Worm (Caenorhabditis elegans) whole organism, L2 larva: ENCODE measurements around the gene set-15.

Source experiments
- C34F6.9 ChIP-seq: fragments of 150-350 bp; optimal IDR thresholded peaks from 2 replicates; lab custom pipeline; 2014; ENCODE audit warnings: missing biosample characterization, missing genetic modification characterization
- R02D3.7 ChIP-seq: fragments of 150-350 bp; optimal IDR thresholded peaks from 2 replicates; lab custom pipeline; 2014; ENCODE audit warnings: missing biosample characterization, missing genetic modification characterization
- Y55F3AM.14 ChIP-seq: fragments of 200-800 bp; sonication (Bioruptor generic); optimal IDR thresholded peaks from 2 replicates; lab custom pipeline; 2018; ENCODE audit warnings: mild to moderate bottlenecking, missing genetic modification characterization, missing compliant biosample characterization
- ZK546.5 ChIP-seq: sonication (generic microtip); optimal IDR thresholded peaks from 2 replicates; lab custom pipeline; 2017; ENCODE audit warnings: missing biosample characterization, missing genetic modification characterization
- ama-1 ChIP-seq: fragments of 150-350 bp; optimal IDR thresholded peaks from 2 replicates; lab custom pipeline; 2018; ENCODE audit warnings: inconsistent platforms
- blmp-1 ChIP-seq: sonication (generic microtip); optimal IDR thresholded peaks from 2 replicates; lab custom pipeline; 2017; ENCODE audit warnings: missing genetic modification characterization, mild to moderate bottlenecking, missing compliant biosample characterization, antibody characterized with exemption, moderate library complexity; ENCODE audit not compliant: insufficient read depth
- ceh-82 ChIP-seq: fragments of 150-350 bp; optimal IDR thresholded peaks from 2 replicates; lab custom pipeline; 2014; ENCODE audit warnings: missing biosample characterization, missing genetic modification characterization
- crh-2 ChIP-seq: sonication (generic microtip); optimal IDR thresholded peaks from 2 replicates; lab custom pipeline; 2017; ENCODE audit warnings: missing biosample characterization, missing genetic modification characterization
- dmd-4 ChIP-seq: sonication (generic microtip); optimal IDR thresholded peaks from 2 replicates; lab custom pipeline; 2017; ENCODE audit warnings: missing biosample characterization, missing genetic modification characterization
- elt-1 ChIP-seq: fragments of 150-350 bp; optimal IDR thresholded peaks from 2 replicates; lab custom pipeline; 2014; ENCODE audit warnings: missing biosample characterization, missing genetic modification characterization
- elt-3 ChIP-seq: sonication (generic microtip); optimal IDR thresholded peaks from 2 replicates; lab custom pipeline; 2017; ENCODE audit warnings: missing biosample characterization, missing genetic modification characterization
- fos-1 ChIP-seq: fragments of 150-350 bp; optimal IDR thresholded peaks from 2 replicates; lab custom pipeline; 2014; ENCODE audit warnings: missing biosample characterization, missing genetic modification characterization
- gmeb-1 ChIP-seq: fragments of 150-350 bp; optimal IDR thresholded peaks from 2 replicates; lab custom pipeline; 2014; ENCODE audit warnings: missing biosample characterization, missing genetic modification characterization
- lin-11 ChIP-seq: fragments of 150-350 bp; sonication (generic microtip); optimal IDR thresholded peaks from 2 replicates; lab custom pipeline; 2014; ENCODE audit warnings: missing biosample characterization, missing genetic modification characterization, inconsistent platforms, mixed read lengths
- lin-13 ChIP-seq: fragments of 150-350 bp; optimal IDR thresholded peaks from 2 replicates; lab custom pipeline; 2014; ENCODE audit warnings: missing biosample characterization, missing genetic modification reagents, missing genetic modification characterization
- lin-39 ChIP-seq: fragments of 150-350 bp; optimal IDR thresholded peaks from 2 replicates; lab custom pipeline; 2014; ENCODE audit warnings: missing biosample characterization, missing genetic modification reagents, missing genetic modification characterization
- lsy-2 ChIP-seq, 2 experiments: fragments of 150-350 bp in 1 of 2; sonication (generic microtip) in 1 of 2; optimal IDR thresholded peaks; 2 replicates each; lab custom pipeline; 2014 to 2017; ENCODE audit warnings: missing biosample characterization in 2 of 2, missing genetic modification characterization in 2 of 2
- mab-5 ChIP-seq: fragments of 150-350 bp; optimal IDR thresholded peaks from 2 replicates; lab custom pipeline; 2014; ENCODE audit warnings: missing biosample characterization, missing genetic modification characterization
- nhr-12 ChIP-seq: fragments of 150-350 bp; optimal IDR thresholded peaks from 2 replicates; lab custom pipeline; 2014; ENCODE audit warnings: missing biosample characterization, missing genetic modification characterization
- nhr-21 ChIP-seq: fragments of 150-350 bp; optimal IDR thresholded peaks from 2 replicates; lab custom pipeline; 2014; ENCODE audit warnings: missing biosample characterization, missing genetic modification characterization
- nhr-23 ChIP-seq: fragments of 150-350 bp; optimal IDR thresholded peaks from 2 replicates; lab custom pipeline; 2014; ENCODE audit warnings: missing biosample characterization, missing genetic modification reagents, missing genetic modification characterization
- nhr-25 ChIP-seq: fragments of 150-350 bp; sonication (generic microtip); optimal IDR thresholded peaks from 3 replicates; lab custom pipeline; 2014; ENCODE audit warnings: missing biosample characterization, missing genetic modification characterization
- nhr-6 ChIP-seq: fragments of 150-350 bp; optimal IDR thresholded peaks from 2 replicates; lab custom pipeline; 2014; ENCODE audit warnings: missing biosample characterization, missing genetic modification characterization
- nhr-77 ChIP-seq: fragments of 150-350 bp; optimal IDR thresholded peaks from 2 replicates; lab custom pipeline; 2014; ENCODE audit warnings: missing biosample characterization, missing genetic modification characterization
- sem-4 ChIP-seq: fragments of 150-350 bp; optimal IDR thresholded peaks from 2 replicates; lab custom pipeline; 2014; ENCODE audit warnings: missing biosample characterization, missing genetic modification reagents, missing genetic modification characterization
- skn-1 ChIP-seq: sonication (generic microtip); optimal IDR thresholded peaks from 2 replicates; lab custom pipeline; 2017; ENCODE audit warnings: missing biosample characterization, missing genetic modification characterization
- sma-3 ChIP-seq: sonication (generic microtip); optimal IDR thresholded peaks from 2 replicates; lab custom pipeline; 2016; ENCODE audit warnings: missing genetic modification reagents, missing genetic modification characterization, missing compliant biosample characterization
- snpc-4 ChIP-seq: fragments of 150-350 bp; optimal IDR thresholded peaks from 2 replicates; lab custom pipeline; 2014; ENCODE audit warnings: missing biosample characterization, missing genetic modification characterization
- unc-39 ChIP-seq: fragments of 150-350 bp; optimal IDR thresholded peaks from 2 replicates; lab custom pipeline; 2014; ENCODE audit warnings: missing biosample characterization, missing genetic modification characterization
- unc-55 ChIP-seq: fragments of 150-350 bp; sonication (generic microtip); optimal IDR thresholded peaks from 3 replicates; lab custom pipeline; 2014; ENCODE audit warnings: missing biosample characterization, missing genetic modification reagents, missing genetic modification characterization
- zag-1 ChIP-seq: fragments of 150-350 bp; optimal IDR thresholded peaks from 2 replicates; lab custom pipeline; 2014; ENCODE audit warnings: missing biosample characterization, missing genetic modification characterization
- ztf-1 ChIP-seq: fragments of 200-800 bp; sonication (Bioruptor generic); conservative IDR thresholded peaks from 2 replicates; pipeline ENCODE4 v1.3.6; 2022; ENCODE audit warnings: missing genetic modification characterization, missing compliant biosample characterization
- ztf-11 ChIP-seq: sonication (generic microtip); optimal IDR thresholded peaks from 2 replicates; lab custom pipeline; 2017; ENCODE audit warnings: missing biosample characterization, missing genetic modification characterization
- ztf-4 ChIP-seq: fragments of 150-350 bp; optimal IDR thresholded peaks from 2 replicates; lab custom pipeline; 2014; ENCODE audit warnings: missing biosample characterization, missing genetic modification characterization

set-15 gene

ce11 chrIV:4809813-4810212 lies 29.8 kb upstream of the set-15 start, which contains the start of gene H06H21.37:
Gene H06H21.37, minus strand, starts transcription at chrIV:4809974.
- no peak for TF ChIP-seq zag-1
- no peak for TF ChIP-seq mab-5
- TF ChIP-seq ceh-82, result no peak
- no peak for TF ChIP-seq sma-3 (GFP tag; lab: Kevin White, UChicago)
- TF ChIP-seq, all 48 proteins: peak for 0

ce11 chrIV:4809397-4809796 lies 29.4 kb upstream of the set-15 start, which contains the start of gene ubxn-6:
Gene ubxn-6, minus strand, starts transcription at chrIV:4809497.
- TF ChIP-seq skn-1 (tag; lab: Kevin White, UChicago) (no peak), R02D3.7 (tag; lab: Kevin White, UChicago) (no peak), nhr-21 (tag; lab: Kevin White, UChicago) (no peak), dmd-4 (tag; lab: Kevin White, UChicago) (no peak), elt-1 (tag; lab: Kevin White, UChicago) (no peak), zag-1 (no peak), nhr-6 (tag; lab: Kevin White, UChicago) (no peak), snpc-4 (tag; lab: Kevin White, UChicago) (no peak), elt-3 (tag; lab: Kevin White, UChicago) (no peak), nhr-77 (no peak), Y55F3AM.14 (GFP tag; lab: Kevin White, UChicago) (no peak)

- TF ChIP-seq unc-39 (tag; lab: Kevin White, UChicago), result no peak
- TF ChIP-seq nhr-21 (tag; lab: Kevin White, UChicago), result no peak
- no peak for TF ChIP-seq nhr-6 (tag; lab: Kevin White, UChicago)
- TF ChIP-seq blmp-1, result no peak
- no peak for TF ChIP-seq dmd-4 (tag; lab: Kevin White, UChicago)
- no peak for TF ChIP-seq ZK546.5
- TF ChIP-seq zag-1, result no peak
- TF ChIP-seq nhr-12 (tag; lab: Kevin White, UChicago), result no peak
- TF ChIP-seq ama-1 (lab: Kevin White, UChicago), result no peak
- TF ChIP-seq skn-1 (tag; lab: Kevin White, UChicago), result no peak
- TF ChIP-seq nhr-23 (tag; lab: Kevin White, UChicago), result no peak
- no peak for TF ChIP-seq Y55F3AM.14 (GFP tag; lab: Kevin White, UChicago)
- no peak for TF ChIP-seq fos-1
- no peak for TF ChIP-seq ceh-82
- no peak for TF ChIP-seq ztf-11 (tag; lab: Kevin White, UChicago)
These were observed 27.2 kb upstream of the set-15 start, which contains the start of gene H06H21.11 for ce11 chrIV:4807219-4807618. Gene H06H21.11, minus strand, starts transcription at chrIV:4807319.

- no peak for TF ChIP-seq nhr-12 (tag; lab: Kevin White, UChicago)
- no peak for TF ChIP-seq zag-1
- no peak for TF ChIP-seq ama-1 (lab: Kevin White, UChicago)
- no peak for TF ChIP-seq ztf-4 (tag; lab: Kevin White, UChicago)
- TF ChIP-seq elt-3 (tag; lab: Kevin White, UChicago), result no peak
- no peak for TF ChIP-seq crh-2 (tag; lab: Kevin White, UChicago)
- no peak for TF ChIP-seq C34F6.9
- TF ChIP-seq ZK546.5, result no peak
- no peak for TF ChIP-seq R02D3.7 (tag; lab: Kevin White, UChicago)
- TF ChIP-seq unc-55 (GFP tag; lab: Kevin White, UChicago), result no peak
- TF ChIP-seq ceh-82, result no peak
- TF ChIP-seq gmeb-1 (tag; lab: Kevin White, UChicago), result no peak
- no peak for TF ChIP-seq nhr-6 (tag; lab: Kevin White, UChicago)
- no peak for TF ChIP-seq skn-1 (tag; lab: Kevin White, UChicago)
- no peak for TF ChIP-seq sem-4 (tag; lab: Kevin White, UChicago)
- no peak for TF ChIP-seq ztf-1
These were observed 26.5 kb upstream of the set-15 start, which contains the start of gene dpf-5 for ce11 chrIV:4806486-4806885. Gene dpf-5, minus strand, starts transcription at chrIV:4806586.

DNA sequence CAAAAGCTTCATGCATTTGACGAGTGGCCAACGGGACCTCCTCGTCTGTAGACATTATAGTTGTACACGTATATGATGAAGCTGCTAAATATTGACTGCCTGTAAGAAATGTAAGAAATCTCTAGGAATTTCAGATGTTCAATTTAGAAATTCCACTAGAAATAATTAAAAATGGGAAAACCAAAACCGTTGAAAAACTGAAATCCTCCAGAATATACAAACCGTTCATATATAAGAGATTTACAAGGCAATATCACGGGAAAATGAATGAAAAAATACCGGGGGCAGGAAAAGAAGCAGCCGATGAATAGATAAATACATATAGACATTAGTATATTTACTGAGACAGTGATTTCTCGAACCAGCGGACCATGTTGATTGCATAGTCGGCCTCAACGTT lies 22.5 kb upstream of the set-15 start, which contains the start of gene dpf-7:
TSS of gene dpf-7 (minus strand) at position 101 of the 400 bp plus-strand sequence.
- no peak for TF ChIP-seq gmeb-1 (tag; lab: Kevin White, UChicago)
- TF ChIP-seq crh-2 (tag; lab: Kevin White, UChicago), result no peak

ce11 chrIV:4799114-4799513 lies 19.1 kb upstream of the set-15 start, which contains the start of gene eor-1:
Gene eor-1, minus strand, starts transcription at chrIV:4799178.
- TF ChIP-seq dmd-4 (tag; lab: Kevin White, UChicago) (no peak), nhr-25 (tag; lab: Kevin White, UChicago) (no peak), lin-39 (tag; lab: Kevin White, UChicago) (no peak), lin-11 (tag; lab: Kevin White, UChicago) (no peak), lsy-2 (tag; optimal IDR thresholded peaks at IDR 0.05; lab: Kevin White, UChicago) (peak; percentile 37 to 80), crh-2 (tag; lab: Kevin White, UChicago) (peak; percentile 11), gmeb-1 (tag; lab: Kevin White, UChicago) (peak; percentile 3), sma-3 (GFP tag; lab: Kevin White, UChicago) (peak; percentile 25), C34F6.9 (peak; percentile 75), lin-13 (GFP tag; lab: Kevin White, UChicago) (peak; percentile 48), unc-55 (GFP tag; lab: Kevin White, UChicago) (peak; percentile 72)
